Worm (Caenorhabditis elegans): ENCODE measurements around the gene srx-65.

Gene srx-65

ce11 chrV:3953739-3954138 is 32.0 kb downstream of the srx-65 start, which contains the start of gene str-247:
TSS of gene str-247 (plus strand) at chrV:3954039.
- TF ChIP-seq let-607 (tag; optimal IDR thresholded peaks at IDR 0.05) (no peak), ztf-18 (tag; optimal IDR thresholded peaks at IDR 0.05) (no peak), ets-4 (GFP tag; optimal IDR thresholded peaks at IDR 0.05) (no peak), aptf-3 (GFP tag; IDR thresholded peaks at IDR 0.05) (no peak), F37B4.10 (GFP tag; IDR thresholded peaks at IDR 0.05) (no peak), hlh-26 (GFP tag; conservative IDR thresholded peaks at IDR 0.05) (no peak), nfya-2 (GFP tag; IDR thresholded peaks at IDR 0.05) (no peak), egl-18 (GFP tag; IDR thresholded peaks at IDR 0.05) (no peak), snpc-4 (GFP tag; optimal IDR thresholded peaks at IDR 0.05) (no peak), snpc-4 (tag; optimal IDR thresholded peaks at IDR 0.05) (no peak), mel-28 (tag; optimal IDR thresholded peaks at IDR 0.05; ENCODE audit: borderline replicate concordance) (no peak), sea-2 (GFP tag; IDR thresholded peaks at IDR 0.05) (no peak), B0019.2 (GFP tag; conservative IDR thresholded peaks at IDR 0.05) (no peak), tlf-1 (GFP tag; optimal IDR thresholded peaks at IDR 0.05) (no peak), snpc-1.1 (tag; optimal IDR thresholded peaks at IDR 0.05; ENCODE audit: insufficient read depth) (no peak), C17E4.6 (GFP tag; IDR thresholded peaks at IDR 0.05) (no peak), ztf-26 (tag; optimal IDR thresholded peaks at IDR 0.05) (no peak)

ce11 chrV:3957608-3958007 is 35.9 kb downstream of the srx-65 start, which contains the start of gene cyp-34A5:
TSS of gene cyp-34A5 (minus strand) at chrV:3957708.
- TF ChIP-seq Y56A3A.18 (GFP tag; IDR thresholded peaks at IDR 0.05) (no peak), ceh-40 (GFP tag; IDR thresholded peaks at IDR 0.05) (no peak), rec-8 (tag; optimal IDR thresholded peaks at IDR 0.05) (no peak), athp-1 (tag; optimal IDR thresholded peaks at IDR 0.05) (no peak)

- TF ChIP-seq dpff-1 (tag; optimal IDR thresholded peaks at IDR 0.05) (no peak), snpc-4 (GFP tag; optimal IDR thresholded peaks at IDR 0.05) (no peak), snpc-4 (tag; optimal IDR thresholded peaks at IDR 0.05) (no peak), him-1 (tag; optimal IDR thresholded peaks at IDR 0.05) (no peak), let-526 (GFP tag; IDR thresholded peaks at IDR 0.05) (no peak), madf-8 (GFP tag; conservative IDR thresholded peaks at IDR 0.05) (no peak), pha-4 (tag; optimal IDR thresholded peaks at IDR 0.05) (no peak)
These were observed 39.5 kb downstream of the srx-65 start, which contains the start of gene cyp-34A6 for ce11 chrV:3961235-3961634. TSS of gene cyp-34A6 (minus strand) at chrV:3961335.

ce11 chrV:3963715-3964114 is 42.0 kb downstream of the srx-65 start, which contains the start of gene cyp-34A7:
TSS of gene cyp-34A7 (minus strand) at chrV:3963815.
- TF ChIP-seq dpff-1 (tag; optimal IDR thresholded peaks at IDR 0.05) = no peak
- no peak for TF ChIP-seq nfyb-1 (GFP tag; IDR thresholded peaks at IDR 0.05)
- no peak for TF ChIP-seq attf-5 (GFP tag; optimal IDR thresholded peaks at IDR 0.05)
- no peak for TF ChIP-seq somi-1 (GFP tag; optimal IDR thresholded peaks at IDR 0.05)
- TF ChIP-seq B0261.1 (tag; optimal IDR thresholded peaks at IDR 0.05) = no peak
- no peak for TF ChIP-seq pbrm-1 (GFP tag; IDR thresholded peaks at IDR 0.05)
- no peak for TF ChIP-seq ceh-27 (GFP tag; optimal IDR thresholded peaks at IDR 0.05)
- no peak for TF ChIP-seq K12H6.12 (tag; optimal IDR thresholded peaks at IDR 0.05)
- TF ChIP-seq rec-8 (tag; optimal IDR thresholded peaks at IDR 0.05) = no peak
- no peak for TF ChIP-seq aptf-3 (GFP tag; IDR thresholded peaks at IDR 0.05)
- TF ChIP-seq dpl-1 (GFP tag; optimal IDR thresholded peaks at IDR 0.05) = no peak
- no peak for TF ChIP-seq ceh-58 (GFP tag; IDR thresholded peaks at IDR 0.05)
- TF ChIP-seq ccch-3 (GFP tag; optimal IDR thresholded peaks at IDR 0.05) = no peak
- no peak for TF ChIP-seq hsf-1 (GFP tag; IDR thresholded peaks at IDR 0.05)
- no peak for TF ChIP-seq let-607 (tag; optimal IDR thresholded peaks at IDR 0.05)
